Worm (Caenorhabditis elegans) whole organism, L4/young adult: Measurements from ENCODE around the gene R05A10.8.

Experiments
- W03F9.2 ChIP-seq: fragments of 150-350 bp; optimal IDR thresholded peaks from 2 replicates; lab custom pipeline; 2014; ENCODE audit warnings: missing biosample characterization, missing genetic modification characterization
- him-1 ChIP-seq: sonication (generic microtip); optimal IDR thresholded peaks from 2 replicates; lab custom pipeline; 2016; ENCODE audit warnings: missing genotype, missing genetic modification reagents, missing genetic modification characterization, missing compliant biosample characterization

DNA sequence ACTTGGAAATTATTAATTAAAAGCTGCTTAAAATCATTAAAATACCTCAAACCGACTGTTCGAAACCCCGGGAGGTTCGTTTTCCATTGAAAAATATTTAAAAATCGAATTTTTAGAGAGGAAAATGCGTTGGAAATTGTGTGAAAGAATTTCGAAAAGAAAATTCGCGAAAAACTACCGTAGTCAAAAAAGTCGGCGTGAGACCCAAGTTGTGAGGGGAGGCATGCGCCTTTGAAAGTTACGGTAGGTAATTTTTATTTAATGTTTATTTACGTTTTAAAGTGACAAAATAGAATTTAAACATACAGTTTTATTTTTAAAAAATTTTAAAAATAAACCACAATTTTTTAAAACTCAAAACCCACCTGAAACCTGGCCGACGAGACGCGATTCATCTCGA lies 42.4 kb downstream of the R05A10.8 start:
- TF ChIP-seq him-1 = no peak
- peak; percentile 45 for TF ChIP-seq W03F9.2 (tag; lab: Kevin White, UChicago)
